Fruit fly (Drosophila melanogaster): ENCODE data around the gene Gr10a.

Gr10a gene

DNA sequence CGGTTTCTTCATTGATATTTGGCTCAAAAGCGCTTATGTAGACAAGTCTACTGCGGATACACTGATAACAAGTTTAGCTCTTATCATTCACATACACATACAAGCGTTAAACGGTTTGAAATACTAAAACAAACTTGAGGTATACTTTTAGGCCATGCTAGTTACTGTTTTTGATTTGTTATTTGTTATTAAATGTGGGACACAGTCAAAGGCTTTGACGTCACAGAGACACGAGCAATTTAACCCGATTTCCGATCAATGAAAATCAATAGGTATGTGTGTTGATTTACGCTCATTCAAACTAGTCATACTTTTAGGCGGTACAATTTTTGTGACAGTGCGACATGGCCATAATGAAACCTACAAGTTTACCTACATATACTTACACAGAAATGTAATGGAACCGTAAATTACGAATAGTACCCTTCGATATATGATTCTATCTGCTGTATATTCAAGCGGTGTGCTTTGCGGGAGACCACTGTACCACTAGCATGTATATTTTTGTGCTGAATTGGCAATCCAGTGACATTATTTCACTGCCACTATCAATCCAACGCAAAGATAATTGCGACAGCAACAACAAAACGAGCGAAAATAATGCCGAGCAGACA, 29.7 kb upstream of the Gr10a start (continued):
- TF ChIP-seq lov (optimal IDR thresholded peaks at IDR 0.05) (no peak), lov (GFP tag; IDR thresholded peaks at IDR 0.05) (0 out of 3 replicates have a peak, but pooled peaks have one; percentile 16), ATbp (GFP tag; optimal IDR thresholded peaks at IDR 0.05) (peak; percentile 30), BtbVII (GFP tag; optimal IDR thresholded peaks at IDR 0.05) (peak; percentile 72), Hr51 (GFP tag; optimal IDR thresholded peaks at IDR 0.05) (peak; percentile 62 to 76), Bteb2 (GFP tag; optimal IDR thresholded peaks at IDR 0.05) (peak; percentile 78), Poxn (GFP tag; IDR thresholded peaks at IDR 0.05) (peak; percentile 80), CG11247 (GFP tag; IDR thresholded peaks at IDR 0.05) (peak; percentile 82), bbx (GFP tag; IDR thresholded peaks at IDR 0.05; ENCODE audit: partially characterized antibody) (no peak), CG32772 (GFP tag; IDR thresholded peaks at IDR 0.05) (peak; percentile 77), caup (GFP tag; optimal IDR thresholded peaks at IDR 0.05; ENCODE audit: severe bottlenecking) (peak; percentile 86), cato (GFP tag; optimal IDR thresholded peaks at IDR 0.05; ENCODE audit: borderline replicate concordance) (no peak), CG8290 (GFP tag; optimal IDR thresholded peaks at IDR 0.05) (no peak), CG8290 (tag; optimal IDR thresholded peaks at IDR 0.05) (peak in 1 of 2 experiments; percentile 99), CG4328 (GFP tag; optimal IDR thresholded peaks at IDR 0.05) (peak; percentile 2), CG4282 (GFP tag; optimal IDR thresholded peaks at IDR 0.05) (peak; percentile 59), CG3838 (GFP tag; optimal IDR thresholded peaks at IDR 0.05) (no peak), MESR4 (GFP tag; optimal IDR thresholded peaks at IDR 0.05) (peak; percentile 4), nom (GFP tag; optimal IDR thresholded peaks at IDR 0.05) (no peak), Dip3 (GFP tag; optimal IDR thresholded peaks at IDR 0.05) (peak; percentile 95), oc (tag; optimal IDR thresholded peaks at IDR 0.05) (no peak), Sox100B (GFP tag; optimal IDR thresholded peaks at IDR 0.05) (peak; percentile 22), repo (GFP tag; optimal IDR thresholded peaks at IDR 0.05) (peak; percentile 4), ap (GFP tag; IDR thresholded peaks at IDR 0.05) (peak; percentile 63), CG7745 (tag; optimal IDR thresholded peaks at IDR 0.05) (no peak)

dm6 chrX:11441829-11442634, 24.8 kb upstream of the Gr10a start, which contains the start of gene Sk1:
Gene Sk1, plus strand, starts transcription at chrX:11442539.
- TF ChIP-seq CG13894 (tag; optimal IDR thresholded peaks at IDR 0.05), result peak; percentile 22
- TF ChIP-seq row (GFP tag; IDR thresholded peaks at IDR 0.05), result peak; percentile 20; the same call in 1 of the 3 replicates
- TF ChIP-seq pan (optimal IDR thresholded peaks at IDR 0.05), result no peak
- TF ChIP-seq pan (GFP tag; optimal IDR thresholded peaks at IDR 0.05 in 1 of 2, IDR thresholded peaks at IDR 0.05 in 1 of 2), result peak in 1 of 2 experiments; percentile 11
- TF ChIP-seq Pdp1 (GFP tag; optimal IDR thresholded peaks at IDR 0.05), result peak in 1 of 2 experiments; percentile 31
- peak; percentile 42 for TF ChIP-seq exex (tag; optimal IDR thresholded peaks at IDR 0.05)
- TF ChIP-seq CG12071 (GFP tag; optimal IDR thresholded peaks at IDR 0.05), result no peak
- peak; percentile 21 for TF ChIP-seq lab (GFP tag; optimal IDR thresholded peaks at IDR 0.05)
- TF ChIP-seq sug (tag; optimal IDR thresholded peaks at IDR 0.05), result peak; percentile 34
- TF ChIP-seq CG13296 (GFP tag; optimal IDR thresholded peaks at IDR 0.05), result no peak
- 0 out of 2 replicates have a peak, but pooled peaks have one; percentile 51 for TF ChIP-seq Drgx (GFP tag; IDR thresholded peaks at IDR 0.05)
- TF ChIP-seq Xrp1 (GFP tag; IDR thresholded peaks at IDR 0.05), result peak; percentile 18; the same call in 1 of the 2 replicates
- peak; percentile 75 for TF ChIP-seq Med (GFP tag)
- no peak for TF ChIP-seq fru (optimal IDR thresholded peaks at IDR 0.05)
- peak; percentile 81 for TF ChIP-seq grn (GFP tag; optimal IDR thresholded peaks at IDR 0.05)
- TF ChIP-seq Hey (tag; optimal IDR thresholded peaks at IDR 0.05), result no peak
- TF ChIP-seq CG11504 (tag; optimal IDR thresholded peaks at IDR 0.05), result peak; percentile 17
- TF ChIP-seq CG11695 (GFP tag; IDR thresholded peaks at IDR 0.05), result 0 out of 3 replicates have a peak, but pooled peaks have one; percentile 18
- no peak for TF ChIP-seq CG16779 (GFP tag; IDR thresholded peaks at IDR 0.05)
- no peak for TF ChIP-seq CG12942 (GFP tag; optimal IDR thresholded peaks at IDR 0.05)
- no peak for TF ChIP-seq Oli (tag; optimal IDR thresholded peaks at IDR 0.05)
- no peak for TF ChIP-seq CG32532 (GFP tag; IDR thresholded peaks at IDR 0.05)
- no peak for TF ChIP-seq CG2120 (GFP tag; optimal IDR thresholded peaks at IDR 0.05)
- peak in 1 of 2 experiments; percentile 3 for TF ChIP-seq dpn (GFP tag; optimal IDR thresholded peaks at IDR 0.05)
